Fruit fly (Drosophila melanogaster) whole organism: ENCODE measurements around the gene Vps4.

Experiments
- Dll ChIP-seq: fragments of >200 bp; optimal IDR thresholded peaks from 2 replicates; lab custom pipeline; 2017
- pan ChIP-seq: fragments of >200 bp; optimal IDR thresholded peaks from 2 replicates; lab custom pipeline; 2017
- psq ChIP-seq: fragments of >200 bp; optimal IDR thresholded peaks from 2 replicates; lab custom pipeline; 2017
- usp ChIP-seq: fragments of >200 bp; optimal IDR thresholded peaks from 2 replicates; lab custom pipeline; 2017; ENCODE audit warnings: missing biosample characterization, missing genetic modification characterization, mixed read lengths

DNA sequence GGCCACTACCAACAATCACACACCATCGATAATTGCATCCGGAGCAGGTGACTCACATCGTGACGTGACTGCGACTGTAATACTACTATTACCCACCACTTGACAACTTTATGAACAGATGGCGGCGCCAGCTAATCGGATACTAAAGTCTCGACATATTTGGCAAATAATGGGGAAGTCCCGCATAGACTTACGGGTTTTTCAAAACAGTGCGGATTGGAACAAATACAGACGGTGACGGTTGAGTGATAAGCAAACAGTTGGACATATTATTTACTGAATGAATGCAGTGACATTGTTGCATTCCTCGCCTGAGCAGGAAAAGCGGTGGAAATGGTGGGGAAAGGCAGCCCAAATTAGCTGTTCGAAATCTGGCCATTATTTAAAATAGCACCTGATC is 31.0 kb upstream of the Vps4 start:
- no peak for TF ChIP-seq psq (lab: Kevin White, UChicago)
- TF ChIP-seq pan (lab: Kevin White, UChicago), result no peak
- TF ChIP-seq Dll (lab: Kevin White, UChicago), result no peak
- no peak for TF ChIP-seq usp
